Worm (Caenorhabditis elegans) whole organism, mixed stage, embryonic: ENCODE results near the gene clec-146.

Experiments used
- M03D4.4 ChIP-seq: sonication (generic microtip); optimal IDR thresholded peaks from 2 replicates; lab custom pipeline; 2017; ENCODE audit warnings: mild to moderate bottlenecking, missing genetic modification characterization, missing compliant biosample characterization
- bed-3 ChIP-seq: fragments of 200-800 bp; sonication (Bioruptor generic); optimal IDR thresholded peaks from 3 replicates; lab custom pipeline; 2018; ENCODE audit warnings: mild to moderate bottlenecking, missing genetic modification characterization, moderate library complexity, missing compliant biosample characterization
- blmp-1 ChIP-seq: fragments of 150-350 bp; optimal IDR thresholded peaks from 2 replicates; lab custom pipeline; 2014; ENCODE audit warnings: missing biosample characterization, missing genetic modification characterization
- ceh-39 ChIP-seq: fragments of 150-350 bp; optimal IDR thresholded peaks from 2 replicates; lab custom pipeline; 2014; ENCODE audit warnings: missing biosample characterization, missing genetic modification characterization
- ceh-43 ChIP-seq: fragments of 200-800 bp; sonication (Bioruptor generic); optimal IDR thresholded peaks from 2 replicates; lab custom pipeline; 2018; ENCODE audit warnings: mild to moderate bottlenecking, missing genetic modification characterization, moderate library complexity, missing compliant biosample characterization
- ceh-83 ChIP-seq: fragments of 200-800 bp; sonication (Bioruptor generic); optimal IDR thresholded peaks from 2 replicates; lab custom pipeline; 2018; ENCODE audit warnings: mild to moderate bottlenecking, missing genetic modification characterization, missing compliant biosample characterization
- ces-1 ChIP-seq: fragments of 150-350 bp; optimal IDR thresholded peaks from 2 replicates; lab custom pipeline; 2014; ENCODE audit warnings: missing biosample characterization, missing genetic modification reagents, missing genetic modification characterization
- cnd-1 ChIP-seq: fragments of 200-800 bp; sonication (Bioruptor generic); optimal IDR thresholded peaks from 2 replicates; lab custom pipeline; 2018; ENCODE audit warnings: mild to moderate bottlenecking, missing genetic modification characterization, missing compliant biosample characterization
- elt-1 ChIP-seq: sonication (generic microtip); optimal IDR thresholded peaks from 2 replicates; lab custom pipeline; 2017; ENCODE audit warnings: missing genetic modification characterization, mild to moderate bottlenecking, missing compliant biosample characterization, antibody characterized with exemption, moderate library complexity, borderline replicate concordance; ENCODE audit not compliant: insufficient read depth
- elt-3 ChIP-seq: fragments of 150-350 bp; optimal IDR thresholded peaks from 2 replicates; lab custom pipeline; 2014; ENCODE audit warnings: missing biosample characterization, missing genetic modification characterization
- flh-1 ChIP-seq: fragments of 200-800 bp; sonication (Bioruptor generic); optimal IDR thresholded peaks from 2 replicates; lab custom pipeline; 2018; ENCODE audit warnings: mild to moderate bottlenecking, missing genetic modification characterization, moderate library complexity, missing compliant biosample characterization
- ham-2 ChIP-seq: fragments of 200-800 bp; sonication (Bioruptor generic); optimal IDR thresholded peaks from 2 replicates; lab custom pipeline; 2018; ENCODE audit warnings: mild to moderate bottlenecking, missing genetic modification characterization, missing compliant biosample characterization
- lin-32 ChIP-seq: fragments of 200-800 bp; sonication (Bioruptor generic); optimal IDR thresholded peaks from 2 replicates; lab custom pipeline; 2018; ENCODE audit warnings: mild to moderate bottlenecking, missing genetic modification characterization, missing compliant biosample characterization
- lsy-2 ChIP-seq: fragments of 150-350 bp; optimal IDR thresholded peaks from 2 replicates; lab custom pipeline; 2014; ENCODE audit warnings: missing biosample characterization, missing genetic modification characterization
- mab-5 ChIP-seq: fragments of 150-350 bp; optimal IDR thresholded peaks from 2 replicates; lab custom pipeline; 2014; ENCODE audit warnings: missing biosample characterization, missing genetic modification characterization
- mep-1 ChIP-seq: fragments of 150-350 bp; optimal IDR thresholded peaks from 2 replicates; lab custom pipeline; 2017; ENCODE audit warnings: missing biosample characterization, missing genetic modification reagents, missing genetic modification characterization, inconsistent platforms
- mls-2 ChIP-seq: sonication (generic microtip); optimal IDR thresholded peaks from 2 replicates; lab custom pipeline; 2016; ENCODE audit warnings: mild to moderate bottlenecking, missing genetic modification characterization, moderate library complexity, missing compliant biosample characterization
- nhr-12 ChIP-seq: fragments of 150-350 bp; optimal IDR thresholded peaks from 2 replicates; lab custom pipeline; 2014; ENCODE audit warnings: missing biosample characterization, missing genetic modification characterization
- nhr-2 ChIP-seq: fragments of 150-350 bp; optimal IDR thresholded peaks from 2 replicates; lab custom pipeline; 2014; ENCODE audit warnings: missing biosample characterization, missing genetic modification characterization
- nhr-237 ChIP-seq: fragments of 150-350 bp; optimal IDR thresholded peaks from 2 replicates; lab custom pipeline; 2014; ENCODE audit warnings: missing biosample characterization, missing genetic modification characterization
- nhr-28 ChIP-seq: fragments of 150-350 bp; optimal IDR thresholded peaks from 2 replicates; lab custom pipeline; 2014; ENCODE audit warnings: missing biosample characterization, missing genetic modification characterization
- nhr-76 ChIP-seq: sonication (generic microtip); optimal IDR thresholded peaks from 2 replicates; lab custom pipeline; 2017; ENCODE audit warnings: missing biosample characterization, missing genetic modification characterization
- pha-4 ChIP-seq: fragments of 150-350 bp; optimal IDR thresholded peaks from 2 replicates; lab custom pipeline; 2018; ENCODE audit warnings: missing biosample characterization, missing genetic modification reagents, missing genetic modification characterization
- sem-2 ChIP-seq: fragments of 200-800 bp; sonication (Bioruptor generic); optimal IDR thresholded peaks from 2 replicates; lab custom pipeline; 2018; ENCODE audit warnings: mild to moderate bottlenecking, missing genetic modification characterization, missing compliant biosample characterization
- snpc-4 ChIP-seq: fragments of 150-350 bp; optimal IDR thresholded peaks from 2 replicates; lab custom pipeline; 2014; ENCODE audit warnings: missing biosample characterization, missing genetic modification characterization
- sptf-1 ChIP-seq: sonication (generic microtip); optimal IDR thresholded peaks from 2 replicates; lab custom pipeline; 2017; ENCODE audit warnings: mild to moderate bottlenecking, missing genetic modification characterization, moderate library complexity, missing compliant biosample characterization
- tbx-8 ChIP-seq: fragments of 200-800 bp; sonication (Bioruptor generic); optimal IDR thresholded peaks from 2 replicates; lab custom pipeline; 2018; ENCODE audit warnings: mild to moderate bottlenecking, missing genetic modification characterization, moderate library complexity, missing compliant biosample characterization
- unc-120 ChIP-seq: sonication (generic microtip); optimal IDR thresholded peaks from 2 replicates; lab custom pipeline; 2017; ENCODE audit warnings: missing genetic modification characterization, missing compliant biosample characterization; ENCODE audit not compliant: poor library complexity, severe bottlenecking
- unc-39 ChIP-seq: fragments of 150-350 bp; optimal IDR thresholded peaks from 2 replicates; lab custom pipeline; 2014; ENCODE audit warnings: missing biosample characterization, missing genetic modification characterization
- unc-62 ChIP-seq: fragments of 150-350 bp; optimal IDR thresholded peaks from 2 replicates; lab custom pipeline; 2014; ENCODE audit warnings: missing biosample characterization, missing genetic modification reagents, missing genetic modification characterization
- ztf-11 ChIP-seq: fragments of 150-350 bp; optimal IDR thresholded peaks from 2 replicates; lab custom pipeline; 2014; ENCODE audit warnings: missing biosample characterization, missing genetic modification characterization

Gene clec-146

DNA sequence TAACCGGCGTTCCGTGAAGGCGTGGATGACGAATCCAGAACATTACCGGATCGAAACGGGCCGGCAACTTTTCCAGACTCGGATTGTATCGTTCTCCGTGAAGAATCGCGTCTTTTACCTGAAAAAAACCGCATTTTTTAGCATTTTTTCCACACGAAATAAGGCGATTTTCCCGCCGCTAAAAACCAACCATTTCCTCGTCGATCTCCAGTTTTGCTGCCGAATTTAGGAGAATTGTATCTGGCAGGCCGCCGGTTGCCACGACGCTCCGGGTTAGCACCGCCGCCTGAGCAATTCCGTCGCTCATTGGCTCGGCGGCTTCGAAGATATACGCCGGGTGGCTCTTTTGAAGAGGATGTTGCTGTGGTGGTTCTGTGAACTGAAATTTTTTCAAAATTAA is 19.2 kb downstream of the clec-146 start:
- TF ChIP-seq blmp-1 (no peak), ceh-83 (GFP tag; lab: Kevin White, UChicago) (no peak), mls-2 (no peak), lsy-2 (no peak), lin-32 (GFP tag; lab: Kevin White, UChicago) (no peak), ham-2 (no peak), pha-4 (tag; lab: Kevin White, UChicago) (no peak), mep-1 (tag; lab: Kevin White, UChicago) (no peak), cnd-1 (tag; lab: Kevin White, UChicago) (no peak), M03D4.4 (no peak), tbx-8 (no peak), mab-5 (tag; lab: Kevin White, UChicago) (no peak), nhr-76 (tag; lab: Kevin White, UChicago) (no peak), unc-39 (no peak), sem-2 (GFP tag; lab: Kevin White, UChicago) (no peak), sptf-1 (tag; lab: Kevin White, UChicago) (no peak), elt-3 (no peak), nhr-2 (tag; lab: Kevin White, UChicago) (no peak), nhr-12 (tag; lab: Kevin White, UChicago) (no peak), nhr-28 (tag; lab: Kevin White, UChicago) (no peak)

DNA sequence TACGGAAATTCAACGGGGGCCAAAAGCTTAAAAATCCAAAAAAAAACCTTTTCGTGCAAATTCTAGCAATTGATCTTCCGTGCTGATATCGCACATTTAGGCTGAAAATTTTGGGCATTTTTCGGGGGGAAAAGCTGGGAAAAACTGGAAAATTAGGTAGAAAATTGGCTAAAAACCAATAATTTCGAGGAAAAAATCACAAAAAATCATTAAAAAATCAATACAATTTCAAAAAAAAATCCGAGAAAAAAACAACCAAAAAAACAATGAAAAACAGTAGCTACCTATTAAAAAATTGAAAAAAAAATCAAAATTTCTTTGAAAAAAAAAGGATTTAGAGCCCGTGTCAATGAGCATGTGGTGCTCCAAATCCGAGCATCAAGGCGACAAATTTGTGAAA is 25.7 kb downstream of the clec-146 start, which contains the start of gene Y48E1B.3:
Gene Y48E1B.3 (minus strand): TSS at position 101 of the 400 bp plus-strand sequence.
- no peak for TF ChIP-seq tbx-8
- no peak for TF ChIP-seq mep-1 (tag; lab: Kevin White, UChicago)
- no peak for TF ChIP-seq M03D4.4
- TF ChIP-seq ces-1: no peak

DNA sequence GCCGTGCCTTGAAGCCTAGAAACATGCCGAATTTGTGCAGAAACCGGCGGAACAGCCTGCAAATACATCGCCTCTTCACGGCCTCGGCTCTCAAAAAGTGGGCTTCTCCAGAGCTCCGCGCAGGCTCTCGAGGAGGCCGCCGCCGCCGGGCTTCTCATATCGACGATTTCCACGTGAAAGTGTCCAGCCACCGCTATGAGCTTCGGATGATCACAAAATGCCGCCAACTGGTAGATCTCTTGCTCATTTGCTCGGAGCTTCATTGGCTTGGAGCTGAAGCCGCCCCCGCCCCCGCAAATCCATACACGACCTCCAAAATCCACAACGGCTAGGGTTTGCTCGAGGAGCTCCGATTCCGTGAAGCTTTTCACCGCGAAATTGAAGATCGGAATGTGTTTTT is 33.0 kb downstream of the clec-146 start:
- TF ChIP-seq nhr-237 (tag; lab: Kevin White, UChicago): no peak
- no peak for TF ChIP-seq blmp-1
- TF ChIP-seq ceh-43 (GFP tag; lab: Kevin White, UChicago): no peak
- TF ChIP-seq ham-2: no peak
- no peak for TF ChIP-seq lin-32 (GFP tag; lab: Kevin White, UChicago)
- no peak for TF ChIP-seq mab-5 (tag; lab: Kevin White, UChicago)

DNA sequence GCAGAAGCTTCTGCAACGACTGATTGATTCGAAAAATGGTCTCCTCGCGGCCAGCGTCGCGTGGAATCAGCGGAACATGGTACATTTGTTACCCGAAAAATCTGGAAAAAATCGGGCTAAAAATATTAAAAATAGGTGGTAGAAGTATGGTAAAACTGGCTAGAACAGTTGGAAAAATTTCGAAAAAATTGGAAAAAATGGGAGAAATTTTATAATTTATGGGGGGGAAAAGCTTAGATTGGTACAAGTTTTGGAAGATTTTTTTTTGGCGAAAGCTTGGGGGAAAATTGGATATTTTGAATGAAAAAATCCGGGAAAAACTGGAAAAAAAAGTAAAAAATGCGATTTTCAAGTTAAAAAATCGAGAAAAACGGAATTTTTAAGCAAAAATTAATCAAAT is 46.0 kb downstream of the clec-146 start, which contains the start of gene ddl-2:
Gene ddl-2 (minus strand): TSS at position 101 of the 400 bp plus-strand sequence.
- TF ChIP-seq unc-120: no peak
- TF ChIP-seq ham-2: no peak
- TF ChIP-seq lsy-2: no peak
- TF ChIP-seq nhr-12 (tag; lab: Kevin White, UChicago): no peak
- no peak for TF ChIP-seq nhr-2 (tag; lab: Kevin White, UChicago)
- TF ChIP-seq ces-1: no peak
- TF ChIP-seq pha-4 (tag; lab: Kevin White, UChicago): no peak
- TF ChIP-seq flh-1 (GFP tag; lab: Kevin White, UChicago): no peak
- TF ChIP-seq elt-1 (tag; lab: Kevin White, UChicago): no peak
- TF ChIP-seq blmp-1: no peak
- TF ChIP-seq sptf-1 (tag; lab: Kevin White, UChicago): no peak
- no peak for TF ChIP-seq mls-2
- TF ChIP-seq nhr-237 (tag; lab: Kevin White, UChicago): no peak

DNA sequence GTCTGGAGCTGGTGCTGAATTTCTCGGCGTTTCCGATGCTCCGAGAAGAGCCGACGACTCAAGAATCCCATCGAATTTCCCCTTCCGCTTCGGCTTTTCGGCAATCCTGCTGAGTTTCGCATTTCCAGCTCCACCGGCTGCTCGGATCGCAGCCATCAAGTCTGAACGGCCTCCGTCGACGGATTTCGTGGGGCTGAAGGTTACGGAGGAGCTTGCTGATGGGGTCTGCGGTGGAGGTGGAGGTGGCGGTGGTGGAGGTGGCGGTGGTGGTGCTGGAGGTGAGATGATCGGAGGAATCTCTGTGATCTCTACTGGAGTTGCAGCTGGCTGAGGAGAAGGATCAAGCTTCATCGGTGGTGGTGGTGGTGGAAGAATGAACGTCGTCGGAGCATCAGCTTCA is 50.6 kb downstream of the clec-146 start:
- TF ChIP-seq tbx-8: no peak
- no peak for TF ChIP-seq bed-3
- no peak for TF ChIP-seq ham-2
- TF ChIP-seq M03D4.4: no peak
- no peak for TF ChIP-seq ztf-11 (tag; lab: Kevin White, UChicago)
- no peak for TF ChIP-seq sem-2 (GFP tag; lab: Kevin White, UChicago)
- TF ChIP-seq unc-39: no peak
- no peak for TF ChIP-seq lin-32 (GFP tag; lab: Kevin White, UChicago)
- no peak for TF ChIP-seq snpc-4 (tag; lab: Kevin White, UChicago)
- no peak for TF ChIP-seq pha-4 (tag; lab: Kevin White, UChicago)
- TF ChIP-seq blmp-1: no peak
- TF ChIP-seq mep-1 (tag; lab: Kevin White, UChicago): no peak
- no peak for TF ChIP-seq ceh-39 (tag; lab: Kevin White, UChicago)
- TF ChIP-seq ceh-83 (GFP tag; lab: Kevin White, UChicago): no peak
- TF ChIP-seq unc-62: no peak
- TF ChIP-seq nhr-2 (tag; lab: Kevin White, UChicago): no peak
- TF ChIP-seq lsy-2: no peak
- TF ChIP-seq nhr-12 (tag; lab: Kevin White, UChicago): no peak
- no peak for TF ChIP-seq nhr-237 (tag; lab: Kevin White, UChicago)
- TF ChIP-seq, all 35 proteins: peak for 0
